Worm (Caenorhabditis elegans) whole organism, mixed stage, embryonic: ENCODE data around the gene F20D6.10.
A peak's percentile ranks its signal among the peaks of the same experiment; 100 is the strongest.

Experiments used
- M03D4.4 ChIP-seq: sonication (generic microtip); optimal IDR thresholded peaks from 2 replicates; lab custom pipeline; 2017; ENCODE audit warnings: mild to moderate bottlenecking, missing genetic modification characterization, missing compliant biosample characterization
- bed-3 ChIP-seq: fragments of 200-800 bp; sonication (Bioruptor generic); optimal IDR thresholded peaks from 3 replicates; lab custom pipeline; 2018; ENCODE audit warnings: mild to moderate bottlenecking, missing genetic modification characterization, moderate library complexity, missing compliant biosample characterization
- blmp-1 ChIP-seq: fragments of 150-350 bp; optimal IDR thresholded peaks from 2 replicates; lab custom pipeline; 2014; ENCODE audit warnings: missing biosample characterization, missing genetic modification characterization
- ceh-39 ChIP-seq: fragments of 150-350 bp; optimal IDR thresholded peaks from 2 replicates; lab custom pipeline; 2014; ENCODE audit warnings: missing biosample characterization, missing genetic modification characterization
- ceh-43 ChIP-seq: fragments of 200-800 bp; sonication (Bioruptor generic); optimal IDR thresholded peaks from 2 replicates; lab custom pipeline; 2018; ENCODE audit warnings: mild to moderate bottlenecking, missing genetic modification characterization, moderate library complexity, missing compliant biosample characterization
- ceh-83 ChIP-seq: fragments of 200-800 bp; sonication (Bioruptor generic); optimal IDR thresholded peaks from 2 replicates; lab custom pipeline; 2018; ENCODE audit warnings: mild to moderate bottlenecking, missing genetic modification characterization, missing compliant biosample characterization
- ces-1 ChIP-seq: fragments of 150-350 bp; optimal IDR thresholded peaks from 2 replicates; lab custom pipeline; 2014; ENCODE audit warnings: missing biosample characterization, missing genetic modification reagents, missing genetic modification characterization
- cnd-1 ChIP-seq: fragments of 200-800 bp; sonication (Bioruptor generic); optimal IDR thresholded peaks from 2 replicates; lab custom pipeline; 2018; ENCODE audit warnings: mild to moderate bottlenecking, missing genetic modification characterization, missing compliant biosample characterization
- drap-1 ChIP-seq: fragments of 200-800 bp; sonication (Bioruptor generic); optimal IDR thresholded peaks from 3 replicates; lab custom pipeline; 2018; ENCODE audit warnings: mild to moderate bottlenecking, missing genetic modification characterization, missing compliant biosample characterization
- elt-1 ChIP-seq: sonication (generic microtip); optimal IDR thresholded peaks from 2 replicates; lab custom pipeline; 2017; ENCODE audit warnings: missing genetic modification characterization, mild to moderate bottlenecking, missing compliant biosample characterization, antibody characterized with exemption, moderate library complexity, borderline replicate concordance; ENCODE audit not compliant: insufficient read depth
- elt-3 ChIP-seq: fragments of 150-350 bp; optimal IDR thresholded peaks from 2 replicates; lab custom pipeline; 2014; ENCODE audit warnings: missing biosample characterization, missing genetic modification characterization
- flh-1 ChIP-seq: fragments of 200-800 bp; sonication (Bioruptor generic); optimal IDR thresholded peaks from 2 replicates; lab custom pipeline; 2018; ENCODE audit warnings: mild to moderate bottlenecking, missing genetic modification characterization, moderate library complexity, missing compliant biosample characterization
- ham-2 ChIP-seq: fragments of 200-800 bp; sonication (Bioruptor generic); optimal IDR thresholded peaks from 2 replicates; lab custom pipeline; 2018; ENCODE audit warnings: mild to moderate bottlenecking, missing genetic modification characterization, missing compliant biosample characterization
- hlh-1 ChIP-seq: fragments of 150-350 bp; optimal IDR thresholded peaks from 2 replicates; lab custom pipeline; 2014; ENCODE audit warnings: missing biosample characterization, missing genetic modification reagents, missing genetic modification characterization
- lin-13 ChIP-seq: fragments of 150-350 bp; optimal IDR thresholded peaks from 2 replicates; lab custom pipeline; 2014; ENCODE audit warnings: missing biosample characterization, missing genetic modification characterization
- lin-32 ChIP-seq: fragments of 200-800 bp; sonication (Bioruptor generic); optimal IDR thresholded peaks from 2 replicates; lab custom pipeline; 2018; ENCODE audit warnings: mild to moderate bottlenecking, missing genetic modification characterization, missing compliant biosample characterization
- lsy-2 ChIP-seq: fragments of 150-350 bp; optimal IDR thresholded peaks from 2 replicates; lab custom pipeline; 2014; ENCODE audit warnings: missing biosample characterization, missing genetic modification characterization
- mab-5 ChIP-seq: fragments of 150-350 bp; optimal IDR thresholded peaks from 2 replicates; lab custom pipeline; 2014; ENCODE audit warnings: missing biosample characterization, missing genetic modification characterization
- mep-1 ChIP-seq: fragments of 150-350 bp; optimal IDR thresholded peaks from 2 replicates; lab custom pipeline; 2017; ENCODE audit warnings: missing biosample characterization, missing genetic modification reagents, missing genetic modification characterization, inconsistent platforms
- mls-2 ChIP-seq: sonication (generic microtip); optimal IDR thresholded peaks from 2 replicates; lab custom pipeline; 2016; ENCODE audit warnings: mild to moderate bottlenecking, missing genetic modification characterization, moderate library complexity, missing compliant biosample characterization
- nhr-12 ChIP-seq: fragments of 150-350 bp; optimal IDR thresholded peaks from 2 replicates; lab custom pipeline; 2014; ENCODE audit warnings: missing biosample characterization, missing genetic modification characterization
- nhr-2 ChIP-seq: fragments of 150-350 bp; optimal IDR thresholded peaks from 2 replicates; lab custom pipeline; 2014; ENCODE audit warnings: missing biosample characterization, missing genetic modification characterization
- nhr-237 ChIP-seq: fragments of 150-350 bp; optimal IDR thresholded peaks from 2 replicates; lab custom pipeline; 2014; ENCODE audit warnings: missing biosample characterization, missing genetic modification characterization
- nhr-28 ChIP-seq: fragments of 150-350 bp; optimal IDR thresholded peaks from 2 replicates; lab custom pipeline; 2014; ENCODE audit warnings: missing biosample characterization, missing genetic modification characterization
- nhr-76 ChIP-seq: sonication (generic microtip); optimal IDR thresholded peaks from 2 replicates; lab custom pipeline; 2017; ENCODE audit warnings: missing biosample characterization, missing genetic modification characterization
- pha-4 ChIP-seq: fragments of 150-350 bp; optimal IDR thresholded peaks from 2 replicates; lab custom pipeline; 2018; ENCODE audit warnings: missing biosample characterization, missing genetic modification reagents, missing genetic modification characterization
- sem-2 ChIP-seq: fragments of 200-800 bp; sonication (Bioruptor generic); optimal IDR thresholded peaks from 2 replicates; lab custom pipeline; 2018; ENCODE audit warnings: mild to moderate bottlenecking, missing genetic modification characterization, missing compliant biosample characterization
- snpc-4 ChIP-seq: fragments of 150-350 bp; optimal IDR thresholded peaks from 2 replicates; lab custom pipeline; 2014; ENCODE audit warnings: missing biosample characterization, missing genetic modification characterization
- sptf-1 ChIP-seq: sonication (generic microtip); optimal IDR thresholded peaks from 2 replicates; lab custom pipeline; 2017; ENCODE audit warnings: mild to moderate bottlenecking, missing genetic modification characterization, moderate library complexity, missing compliant biosample characterization
- tbx-8 ChIP-seq: fragments of 200-800 bp; sonication (Bioruptor generic); optimal IDR thresholded peaks from 2 replicates; lab custom pipeline; 2018; ENCODE audit warnings: mild to moderate bottlenecking, missing genetic modification characterization, moderate library complexity, missing compliant biosample characterization
- unc-120 ChIP-seq: sonication (generic microtip); optimal IDR thresholded peaks from 2 replicates; lab custom pipeline; 2017; ENCODE audit warnings: missing genetic modification characterization, missing compliant biosample characterization; ENCODE audit not compliant: poor library complexity, severe bottlenecking
- unc-39 ChIP-seq: fragments of 150-350 bp; optimal IDR thresholded peaks from 2 replicates; lab custom pipeline; 2014; ENCODE audit warnings: missing biosample characterization, missing genetic modification characterization
- unc-62 ChIP-seq: fragments of 150-350 bp; optimal IDR thresholded peaks from 2 replicates; lab custom pipeline; 2014; ENCODE audit warnings: missing biosample characterization, missing genetic modification reagents, missing genetic modification characterization
- zip-8 ChIP-seq: fragments of 150-350 bp; optimal IDR thresholded peaks from 2 replicates; lab custom pipeline; 2014; ENCODE audit warnings: missing biosample characterization, missing genetic modification characterization
- ztf-11 ChIP-seq: fragments of 150-350 bp; optimal IDR thresholded peaks from 2 replicates; lab custom pipeline; 2014; ENCODE audit warnings: missing biosample characterization, missing genetic modification characterization

F20D6.10 gene

DNA sequence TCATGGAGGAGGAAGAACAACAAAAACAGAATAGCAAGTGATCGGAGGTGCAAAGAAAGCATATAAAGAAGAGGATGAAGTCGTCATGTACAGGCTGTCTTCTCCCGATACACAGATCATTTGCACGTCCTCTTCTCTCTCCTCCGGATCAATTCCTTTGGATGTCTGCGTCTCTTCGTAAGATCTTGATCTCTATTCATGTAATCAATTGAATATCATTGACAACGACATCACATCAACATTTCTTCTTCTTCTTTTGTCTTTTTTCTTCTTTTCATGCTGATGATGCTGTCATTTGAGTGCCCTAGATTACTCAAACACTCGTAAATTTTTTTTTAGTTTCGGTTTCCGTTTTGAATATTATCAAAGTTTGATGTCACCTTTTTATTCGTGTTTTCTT lies 42.6 kb upstream of the F20D6.10 start, which contains the start of gene rol-3:
Gene rol-3, minus strand, starts transcription at position 120 of the 400 bp plus-strand sequence.
- TF ChIP-seq drap-1 (GFP tag; lab: Kevin White, UChicago) (no peak), elt-1 (tag; lab: Kevin White, UChicago) (no peak), zip-8 (no peak), nhr-2 (tag; lab: Kevin White, UChicago) (no peak), pha-4 (tag; lab: Kevin White, UChicago) (no peak), unc-39 (tag; lab: Kevin White, UChicago) (no peak), nhr-237 (no peak), sptf-1 (no peak), lin-13 (no peak), blmp-1 (tag; lab: Kevin White, UChicago) (no peak), flh-1 (GFP tag; lab: Kevin White, UChicago) (no peak), lsy-2 (tag; lab: Kevin White, UChicago) (no peak)

ce11 chrV:8235331-8235730 lies 39.6 kb upstream of the F20D6.10 start:
- TF ChIP-seq elt-3 (tag; lab: Kevin White, UChicago), result no peak
- TF ChIP-seq hlh-1 (tag; lab: Kevin White, UChicago), result peak; percentile 71
- TF ChIP-seq nhr-237, result no peak
- TF ChIP-seq drap-1 (GFP tag; lab: Kevin White, UChicago), result peak; percentile 45
- peak; percentile 18 for TF ChIP-seq lin-32 (GFP tag; lab: Kevin White, UChicago)
- TF ChIP-seq ceh-83, result peak; percentile 74
- peak; percentile 45 for TF ChIP-seq ham-2 (GFP tag; lab: Kevin White, UChicago)
- TF ChIP-seq M03D4.4 (tag; lab: Kevin White, UChicago), result peak; percentile 57
- TF ChIP-seq cnd-1 (tag; lab: Kevin White, UChicago), result peak; percentile 46

DNA sequence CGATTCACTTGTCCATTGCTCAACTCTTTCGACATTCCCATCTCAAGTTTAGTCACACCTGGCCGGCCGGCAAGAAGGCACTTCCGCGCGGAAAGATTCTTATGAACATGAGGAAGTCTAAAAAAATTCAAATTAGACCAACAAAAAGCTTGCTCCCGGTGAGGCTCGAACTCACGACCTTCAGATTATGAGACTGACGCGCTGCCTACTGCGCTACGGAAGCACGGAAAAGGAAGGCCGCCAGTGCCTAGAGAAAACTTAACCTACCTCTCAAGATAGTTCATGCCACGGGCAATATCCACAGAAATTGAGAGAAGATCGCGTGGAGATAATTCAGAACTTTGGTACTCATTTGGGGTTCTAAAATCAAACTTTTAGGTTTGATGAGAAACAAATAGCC lies 34.3 kb upstream of the F20D6.10 start:
- TF ChIP-seq snpc-4 (tag; lab: Kevin White, UChicago) (no peak), drap-1 (GFP tag; lab: Kevin White, UChicago) (peak; percentile 11), M03D4.4 (tag; lab: Kevin White, UChicago) (peak; percentile 5), elt-3 (tag; lab: Kevin White, UChicago) (no peak), flh-1 (GFP tag; lab: Kevin White, UChicago) (no peak), zip-8 (no peak), mab-5 (no peak), pha-4 (tag; lab: Kevin White, UChicago) (no peak), nhr-76 (tag; lab: Kevin White, UChicago) (no peak), lin-13 (no peak), nhr-237 (no peak), ceh-83 (peak; percentile 68), ztf-11 (tag; lab: Kevin White, UChicago) (no peak), unc-120 (peak; percentile 38)
- TF ChIP-seq, all 35 proteins: peak for 4

DNA sequence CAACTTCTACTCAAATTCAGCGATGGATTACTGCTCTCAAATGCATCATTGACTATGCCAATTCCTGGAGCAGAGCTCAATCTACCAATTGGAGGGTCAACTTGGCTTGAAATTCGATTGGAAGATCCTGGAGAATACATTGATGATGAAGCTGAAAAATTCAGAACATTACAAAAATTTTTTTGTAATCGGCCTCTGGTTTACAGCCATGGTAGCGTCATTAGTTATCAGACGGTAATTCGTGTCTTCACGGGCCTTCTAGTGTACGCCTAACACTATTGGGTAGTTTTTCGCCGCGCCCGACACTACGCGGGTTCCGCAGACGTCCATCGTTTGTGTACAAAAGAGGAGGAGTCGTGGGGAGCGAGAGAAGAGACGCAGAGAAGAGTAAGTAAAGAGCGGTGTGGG lies 33.0 kb upstream of the F20D6.10 start:
- peak; percentile 39 for TF ChIP-seq lsy-2 (tag; lab: Kevin White, UChicago)
- no peak for TF ChIP-seq zip-8
- no peak for TF ChIP-seq ceh-43 (GFP tag; lab: Kevin White, UChicago)
- no peak for TF ChIP-seq nhr-28 (tag; lab: Kevin White, UChicago)
- no peak for TF ChIP-seq elt-3 (tag; lab: Kevin White, UChicago)
- TF ChIP-seq unc-62, result no peak
- no peak for TF ChIP-seq M03D4.4 (tag; lab: Kevin White, UChicago)
- no peak for TF ChIP-seq nhr-76 (tag; lab: Kevin White, UChicago)
- TF ChIP-seq mab-5, result no peak
- TF ChIP-seq lin-32 (GFP tag; lab: Kevin White, UChicago), result no peak
- peak; percentile 39 for TF ChIP-seq pha-4 (tag; lab: Kevin White, UChicago)
- no peak for TF ChIP-seq nhr-2 (tag; lab: Kevin White, UChicago)
- TF ChIP-seq bed-3 (GFP tag; lab: Kevin White, UChicago), result no peak
- peak; percentile 95 for TF ChIP-seq unc-120
- TF ChIP-seq drap-1 (GFP tag; lab: Kevin White, UChicago), result peak; percentile 83
- no peak for TF ChIP-seq tbx-8 (GFP tag; lab: Kevin White, UChicago)
- TF ChIP-seq cnd-1 (tag; lab: Kevin White, UChicago), result peak; percentile 8
- no peak for TF ChIP-seq sem-2
- TF ChIP-seq lin-13, result peak; percentile 17
- TF ChIP-seq mep-1 (tag; lab: Kevin White, UChicago), result peak; percentile 23
- TF ChIP-seq ceh-83, result no peak
- TF ChIP-seq blmp-1 (tag; lab: Kevin White, UChicago), result no peak
- no peak for TF ChIP-seq nhr-12 (tag; lab: Kevin White, UChicago)
- no peak for TF ChIP-seq flh-1 (GFP tag; lab: Kevin White, UChicago)
- no peak for TF ChIP-seq ham-2 (GFP tag; lab: Kevin White, UChicago)
- no peak for TF ChIP-seq elt-1 (tag; lab: Kevin White, UChicago)
- no peak for TF ChIP-seq nhr-237
- TF ChIP-seq hlh-1 (tag; lab: Kevin White, UChicago), result peak; percentile 4
- peak; percentile 39 for TF ChIP-seq ceh-39
- no peak for TF ChIP-seq mls-2
- TF ChIP-seq ztf-11 (tag; lab: Kevin White, UChicago), result no peak
- TF ChIP-seq snpc-4 (tag; lab: Kevin White, UChicago), result no peak
- TF ChIP-seq sptf-1, result peak; percentile 31
- no peak for TF ChIP-seq ces-1 (GFP tag; lab: Kevin White, UChicago)
- TF ChIP-seq unc-39 (tag; lab: Kevin White, UChicago), result no peak
